Worm (Caenorhabditis elegans) whole organism, mixed stage, embryonic: ENCODE data around the gene F56A8.5.

Experiments used
- M03D4.4 ChIP-seq: sonication (generic microtip); optimal IDR thresholded peaks from 2 replicates; lab custom pipeline; 2017; ENCODE audit warnings: mild to moderate bottlenecking, missing genetic modification characterization, missing compliant biosample characterization
- bed-3 ChIP-seq: fragments of 200-800 bp; sonication (Bioruptor generic); optimal IDR thresholded peaks from 3 replicates; lab custom pipeline; 2018; ENCODE audit warnings: mild to moderate bottlenecking, missing genetic modification characterization, moderate library complexity, missing compliant biosample characterization
- blmp-1 ChIP-seq: fragments of 150-350 bp; optimal IDR thresholded peaks from 2 replicates; lab custom pipeline; 2014; ENCODE audit warnings: missing biosample characterization, missing genetic modification characterization
- ceh-39 ChIP-seq: fragments of 150-350 bp; optimal IDR thresholded peaks from 2 replicates; lab custom pipeline; 2014; ENCODE audit warnings: missing biosample characterization, missing genetic modification characterization
- ceh-43 ChIP-seq: fragments of 200-800 bp; sonication (Bioruptor generic); optimal IDR thresholded peaks from 2 replicates; lab custom pipeline; 2018; ENCODE audit warnings: mild to moderate bottlenecking, missing genetic modification characterization, moderate library complexity, missing compliant biosample characterization
- ceh-83 ChIP-seq: fragments of 200-800 bp; sonication (Bioruptor generic); optimal IDR thresholded peaks from 2 replicates; lab custom pipeline; 2018; ENCODE audit warnings: mild to moderate bottlenecking, missing genetic modification characterization, missing compliant biosample characterization
- ces-1 ChIP-seq: fragments of 150-350 bp; optimal IDR thresholded peaks from 2 replicates; lab custom pipeline; 2014; ENCODE audit warnings: missing biosample characterization, missing genetic modification reagents, missing genetic modification characterization
- cnd-1 ChIP-seq: fragments of 200-800 bp; sonication (Bioruptor generic); optimal IDR thresholded peaks from 2 replicates; lab custom pipeline; 2018; ENCODE audit warnings: mild to moderate bottlenecking, missing genetic modification characterization, missing compliant biosample characterization
- drap-1 ChIP-seq: fragments of 200-800 bp; sonication (Bioruptor generic); optimal IDR thresholded peaks from 3 replicates; lab custom pipeline; 2018; ENCODE audit warnings: mild to moderate bottlenecking, missing genetic modification characterization, missing compliant biosample characterization
- elt-1 ChIP-seq: sonication (generic microtip); optimal IDR thresholded peaks from 2 replicates; lab custom pipeline; 2017; ENCODE audit warnings: missing genetic modification characterization, mild to moderate bottlenecking, missing compliant biosample characterization, antibody characterized with exemption, moderate library complexity, borderline replicate concordance; ENCODE audit not compliant: insufficient read depth
- elt-3 ChIP-seq: fragments of 150-350 bp; optimal IDR thresholded peaks from 2 replicates; lab custom pipeline; 2014; ENCODE audit warnings: missing biosample characterization, missing genetic modification characterization
- flh-1 ChIP-seq: fragments of 200-800 bp; sonication (Bioruptor generic); optimal IDR thresholded peaks from 2 replicates; lab custom pipeline; 2018; ENCODE audit warnings: mild to moderate bottlenecking, missing genetic modification characterization, moderate library complexity, missing compliant biosample characterization
- ham-2 ChIP-seq: fragments of 200-800 bp; sonication (Bioruptor generic); optimal IDR thresholded peaks from 2 replicates; lab custom pipeline; 2018; ENCODE audit warnings: mild to moderate bottlenecking, missing genetic modification characterization, missing compliant biosample characterization
- hlh-1 ChIP-seq: fragments of 150-350 bp; optimal IDR thresholded peaks from 2 replicates; lab custom pipeline; 2014; ENCODE audit warnings: missing biosample characterization, missing genetic modification reagents, missing genetic modification characterization
- lin-13 ChIP-seq: fragments of 150-350 bp; optimal IDR thresholded peaks from 2 replicates; lab custom pipeline; 2014; ENCODE audit warnings: missing biosample characterization, missing genetic modification characterization
- lin-32 ChIP-seq: fragments of 200-800 bp; sonication (Bioruptor generic); optimal IDR thresholded peaks from 2 replicates; lab custom pipeline; 2018; ENCODE audit warnings: mild to moderate bottlenecking, missing genetic modification characterization, missing compliant biosample characterization
- lsy-2 ChIP-seq: fragments of 150-350 bp; optimal IDR thresholded peaks from 2 replicates; lab custom pipeline; 2014; ENCODE audit warnings: missing biosample characterization, missing genetic modification characterization
- mab-5 ChIP-seq: fragments of 150-350 bp; optimal IDR thresholded peaks from 2 replicates; lab custom pipeline; 2014; ENCODE audit warnings: missing biosample characterization, missing genetic modification characterization
- mep-1 ChIP-seq: fragments of 150-350 bp; optimal IDR thresholded peaks from 2 replicates; lab custom pipeline; 2017; ENCODE audit warnings: missing biosample characterization, missing genetic modification reagents, missing genetic modification characterization, inconsistent platforms
- mls-2 ChIP-seq: sonication (generic microtip); optimal IDR thresholded peaks from 2 replicates; lab custom pipeline; 2016; ENCODE audit warnings: mild to moderate bottlenecking, missing genetic modification characterization, moderate library complexity, missing compliant biosample characterization
- nhr-12 ChIP-seq: fragments of 150-350 bp; optimal IDR thresholded peaks from 2 replicates; lab custom pipeline; 2014; ENCODE audit warnings: missing biosample characterization, missing genetic modification characterization
- nhr-2 ChIP-seq: fragments of 150-350 bp; optimal IDR thresholded peaks from 2 replicates; lab custom pipeline; 2014; ENCODE audit warnings: missing biosample characterization, missing genetic modification characterization
- nhr-237 ChIP-seq: fragments of 150-350 bp; optimal IDR thresholded peaks from 2 replicates; lab custom pipeline; 2014; ENCODE audit warnings: missing biosample characterization, missing genetic modification characterization
- nhr-28 ChIP-seq: fragments of 150-350 bp; optimal IDR thresholded peaks from 2 replicates; lab custom pipeline; 2014; ENCODE audit warnings: missing biosample characterization, missing genetic modification characterization
- nhr-76 ChIP-seq: sonication (generic microtip); optimal IDR thresholded peaks from 2 replicates; lab custom pipeline; 2017; ENCODE audit warnings: missing biosample characterization, missing genetic modification characterization
- pha-4 ChIP-seq: fragments of 150-350 bp; optimal IDR thresholded peaks from 2 replicates; lab custom pipeline; 2018; ENCODE audit warnings: missing biosample characterization, missing genetic modification reagents, missing genetic modification characterization
- sem-2 ChIP-seq: fragments of 200-800 bp; sonication (Bioruptor generic); optimal IDR thresholded peaks from 2 replicates; lab custom pipeline; 2018; ENCODE audit warnings: mild to moderate bottlenecking, missing genetic modification characterization, missing compliant biosample characterization
- snpc-4 ChIP-seq: fragments of 150-350 bp; optimal IDR thresholded peaks from 2 replicates; lab custom pipeline; 2014; ENCODE audit warnings: missing biosample characterization, missing genetic modification characterization
- sptf-1 ChIP-seq: sonication (generic microtip); optimal IDR thresholded peaks from 2 replicates; lab custom pipeline; 2017; ENCODE audit warnings: mild to moderate bottlenecking, missing genetic modification characterization, moderate library complexity, missing compliant biosample characterization
- tbx-8 ChIP-seq: fragments of 200-800 bp; sonication (Bioruptor generic); optimal IDR thresholded peaks from 2 replicates; lab custom pipeline; 2018; ENCODE audit warnings: mild to moderate bottlenecking, missing genetic modification characterization, moderate library complexity, missing compliant biosample characterization
- unc-120 ChIP-seq: sonication (generic microtip); optimal IDR thresholded peaks from 2 replicates; lab custom pipeline; 2017; ENCODE audit warnings: missing genetic modification characterization, missing compliant biosample characterization; ENCODE audit not compliant: poor library complexity, severe bottlenecking
- unc-39 ChIP-seq: fragments of 150-350 bp; optimal IDR thresholded peaks from 2 replicates; lab custom pipeline; 2014; ENCODE audit warnings: missing biosample characterization, missing genetic modification characterization
- unc-62 ChIP-seq: fragments of 150-350 bp; optimal IDR thresholded peaks from 2 replicates; lab custom pipeline; 2014; ENCODE audit warnings: missing biosample characterization, missing genetic modification reagents, missing genetic modification characterization
- zip-8 ChIP-seq: fragments of 150-350 bp; optimal IDR thresholded peaks from 2 replicates; lab custom pipeline; 2014; ENCODE audit warnings: missing biosample characterization, missing genetic modification characterization
- ztf-11 ChIP-seq: fragments of 150-350 bp; optimal IDR thresholded peaks from 2 replicates; lab custom pipeline; 2014; ENCODE audit warnings: missing biosample characterization, missing genetic modification characterization

F56A8.5 gene

ce11 chrIII:13262987-13263386 lies 2.7 kb upstream of the F56A8.5 start, which contains the start of gene F56A8.4:
Gene F56A8.4, plus strand, starts transcription at chrIII:13263287.
- TF ChIP-seq nhr-28 (tag; lab: Kevin White, UChicago) (no peak), lin-13 (tag; lab: Kevin White, UChicago) (no peak), ceh-83 (GFP tag; lab: Kevin White, UChicago) (peak; percentile 1), nhr-2 (tag; lab: Kevin White, UChicago) (no peak), snpc-4 (no peak)

DNA sequence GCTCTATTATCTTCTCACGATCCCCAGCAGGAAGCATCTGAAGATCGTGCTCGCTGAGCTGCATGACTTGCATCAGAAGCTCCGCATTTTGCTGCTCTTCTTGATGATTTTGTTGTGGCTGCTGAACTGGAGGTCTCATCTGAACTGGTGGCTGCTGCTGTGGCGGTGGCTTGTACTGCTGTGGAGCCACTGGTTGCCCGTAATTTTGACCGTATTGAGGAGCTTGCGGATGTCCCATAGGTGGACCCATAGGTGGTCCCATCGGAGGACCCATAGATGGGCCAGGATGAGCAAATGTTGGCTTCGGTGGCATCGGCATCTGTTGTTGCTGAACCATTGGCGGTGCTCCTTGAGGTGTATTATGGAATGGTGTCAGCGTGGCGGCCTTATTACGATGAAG lies 1.4 kb downstream of the F56A8.5 start:
- no peak for TF ChIP-seq blmp-1 (tag; lab: Kevin White, UChicago)
- TF ChIP-seq unc-120 (tag; lab: Kevin White, UChicago) = no peak
- TF ChIP-seq sem-2 (GFP tag; lab: Kevin White, UChicago) = no peak
- no peak for TF ChIP-seq nhr-12 (tag; lab: Kevin White, UChicago)
- no peak for TF ChIP-seq ces-1 (GFP tag; lab: Kevin White, UChicago)
- no peak for TF ChIP-seq bed-3 (GFP tag; lab: Kevin White, UChicago)

DNA sequence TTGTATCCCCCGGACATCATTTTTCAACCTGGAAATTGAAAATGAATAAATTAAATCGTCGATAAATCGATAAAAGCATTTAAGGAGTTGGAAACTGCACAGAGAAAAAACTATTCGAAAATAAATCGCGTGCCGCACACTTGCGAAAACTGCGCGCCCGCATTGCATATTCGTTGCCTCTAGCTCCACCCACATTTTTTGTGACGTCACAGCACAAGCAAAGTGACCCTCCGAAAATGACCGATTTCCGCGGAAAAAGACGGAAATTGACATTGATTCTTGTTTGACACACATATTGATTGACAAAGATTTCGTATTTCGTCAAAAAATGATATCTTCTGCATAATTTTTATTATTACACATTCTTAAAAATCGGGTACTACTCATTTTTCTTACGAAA lies 3.2 kb downstream of the F56A8.5 start, which contains the start of gene cpf-2:
Gene cpf-2, minus strand, starts transcription at position 28 of the 400 bp plus-strand sequence.
- TF ChIP-seq nhr-76 (tag; lab: Kevin White, UChicago) (no peak), ham-2 (peak; percentile 50), hlh-1 (tag; lab: Kevin White, UChicago) (peak; percentile 36), blmp-1 (tag; lab: Kevin White, UChicago) (no peak), zip-8 (tag; lab: Kevin White, UChicago) (peak; percentile 80), elt-1 (no peak), elt-3 (no peak), sem-2 (GFP tag; lab: Kevin White, UChicago) (peak; percentile 42), tbx-8 (no peak), ces-1 (GFP tag; lab: Kevin White, UChicago) (peak; percentile 34), ceh-83 (GFP tag; lab: Kevin White, UChicago) (no peak), snpc-4 (no peak), mab-5 (tag; lab: Kevin White, UChicago) (no peak), bed-3 (GFP tag; lab: Kevin White, UChicago) (peak; percentile 55), pha-4 (peak; percentile 54), unc-39 (tag; lab: Kevin White, UChicago) (no peak), drap-1 (GFP tag; lab: Kevin White, UChicago) (peak; percentile 77), unc-120 (tag; lab: Kevin White, UChicago) (peak; percentile 46), lin-32 (GFP tag; lab: Kevin White, UChicago) (peak; percentile 26), nhr-28 (tag; lab: Kevin White, UChicago) (no peak), nhr-12 (tag; lab: Kevin White, UChicago) (peak; percentile 64), ceh-39 (tag; lab: Kevin White, UChicago) (peak; percentile 31), mls-2 (peak; percentile 79), nhr-237 (peak; percentile 39), unc-62 (GFP tag; lab: Kevin White, UChicago) (no peak), nhr-2 (tag; lab: Kevin White, UChicago) (peak; percentile 29), lin-13 (tag; lab: Kevin White, UChicago) (peak; percentile 63), flh-1 (GFP tag; lab: Kevin White, UChicago) (no peak), mep-1 (tag; lab: Kevin White, UChicago) (peak; percentile 58), cnd-1 (peak; percentile 55), M03D4.4 (tag; lab: Kevin White, UChicago) (peak; percentile 58), lsy-2 (tag; lab: Kevin White, UChicago) (peak; percentile 60), ztf-11 (tag; lab: Kevin White, UChicago) (peak; percentile 53), sptf-1 (tag; lab: Kevin White, UChicago) (peak; percentile 83), ceh-43 (GFP tag; lab: Kevin White, UChicago) (peak; percentile 43)

ce11 chrIII:13270896-13271295 lies 5.2 kb downstream of the F56A8.5 start:
- TF ChIP-seq nhr-28 (tag; lab: Kevin White, UChicago) (no peak), ceh-43 (GFP tag; lab: Kevin White, UChicago) (no peak), hlh-1 (tag; lab: Kevin White, UChicago) (no peak), ces-1 (GFP tag; lab: Kevin White, UChicago) (peak; percentile 35)
